Fruit fly (Drosophila melanogaster): ENCODE measurements around the gene CG1532.
A peak's percentile ranks its signal among the peaks of the same experiment; 100 is the strongest.

The CG1532 gene

dm6 chrX:21035938-21036324 is 7.8 kb upstream of the CG1532 start (continued):
- TF ChIP-seq CG6854 (GFP tag; optimal IDR thresholded peaks at IDR 0.05) (no peak), Sox102F (GFP tag; optimal IDR thresholded peaks at IDR 0.05) (no peak), Hr38 (GFP tag; optimal IDR thresholded peaks at IDR 0.05) (no peak), CG1621 (tag; optimal IDR thresholded peaks at IDR 0.05) (peak; percentile 3), CG9139 (GFP tag; optimal IDR thresholded peaks at IDR 0.05) (no peak), dsx (GFP tag; optimal IDR thresholded peaks at IDR 0.05; ENCODE audit: poor library complexity, severe bottlenecking) (no peak)

DNA sequence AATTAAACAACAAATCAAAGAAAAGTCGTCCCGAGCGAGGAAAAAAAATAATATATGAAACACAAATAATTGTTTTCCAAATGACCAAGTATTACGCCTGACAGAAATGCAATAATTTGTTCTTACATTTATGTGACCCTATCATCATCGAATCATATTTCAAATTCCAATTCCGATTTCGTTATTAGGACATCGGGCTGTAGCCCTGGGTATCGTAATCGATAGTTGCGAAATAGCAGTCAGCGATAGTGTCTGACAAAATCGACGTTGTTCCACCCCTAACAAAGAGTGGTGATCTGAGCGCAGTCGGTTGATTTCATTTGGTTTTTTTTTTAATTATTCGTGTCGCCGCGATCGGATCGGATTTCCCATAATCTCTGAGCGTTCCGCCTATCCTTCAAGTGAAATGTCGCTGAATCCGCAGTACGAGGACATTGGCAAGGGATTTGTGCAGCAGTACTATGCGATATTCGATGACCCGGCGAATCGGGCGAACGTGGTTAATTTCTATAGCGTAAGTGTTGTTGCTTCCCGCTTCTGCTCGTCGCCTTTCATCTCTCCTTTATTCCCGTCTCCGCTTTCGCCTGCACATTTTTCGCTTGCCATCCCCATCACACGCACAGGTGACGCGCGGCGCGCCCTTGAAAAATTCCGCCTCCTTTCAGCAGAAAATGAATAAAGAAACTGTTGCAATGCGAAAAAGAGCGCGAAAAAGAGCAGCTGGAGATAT is 7.2 kb upstream of the CG1532 start, which contains the start of gene Ntf-2:
Ntf-2 (plus strand) TSS at position 262 of the 730 bp plus-strand sequence.
- TF ChIP-seq fd85E (GFP tag; optimal IDR thresholded peaks at IDR 0.05) (no peak), svp (GFP tag) (no peak), pdm3 (GFP tag; optimal IDR thresholded peaks at IDR 0.05) (no peak), Hr39 (GFP tag; optimal IDR thresholded peaks at IDR 0.05) (peak; percentile 21), CG6163 (GFP tag; IDR thresholded peaks at IDR 0.05) (no peak), Sox14 (GFP tag; optimal IDR thresholded peaks at IDR 0.05) (no peak), CG11902 (GFP tag; optimal IDR thresholded peaks at IDR 0.05) (no peak), Hr38 (GFP tag; optimal IDR thresholded peaks at IDR 0.05) (no peak), Sox102F (GFP tag; optimal IDR thresholded peaks at IDR 0.05) (no peak), ss (GFP tag; optimal IDR thresholded peaks at IDR 0.05) (peak; percentile 26 to 28), CG11762 (GFP tag; optimal IDR thresholded peaks at IDR 0.05; ENCODE audit: insufficient read depth) (no peak), CG8119 (GFP tag; IDR thresholded peaks at IDR 0.05) (no peak), CG31627 (GFP tag; optimal IDR thresholded peaks at IDR 0.05) (peak; percentile 11), Eip78C (GFP tag) (peak; percentile 35), CG10631 (GFP tag; optimal IDR thresholded peaks at IDR 0.05) (no peak), CG32006 (GFP tag; optimal IDR thresholded peaks at IDR 0.05) (no peak), CG6792 (GFP tag; optimal IDR thresholded peaks at IDR 0.05) (no peak), CG3919 (GFP tag; optimal IDR thresholded peaks at IDR 0.05) (peak; percentile 19), Gug (GFP tag; IDR thresholded peaks at IDR 0.05) (no peak), Smox (GFP tag; optimal IDR thresholded peaks at IDR 0.05) (no peak), CG1621 (tag; optimal IDR thresholded peaks at IDR 0.05) (no peak), CG6854 (GFP tag; optimal IDR thresholded peaks at IDR 0.05) (peak; percentile 20), salr (GFP tag; optimal IDR thresholded peaks at IDR 0.05) (no peak)

- no peak for TF ChIP-seq OdsH (GFP tag; optimal IDR thresholded peaks at IDR 0.05)
- TF ChIP-seq eg (GFP tag; IDR thresholded peaks at IDR 0.05): no peak
- TF ChIP-seq CG8119 (GFP tag; IDR thresholded peaks at IDR 0.05): no peak
- TF ChIP-seq CG8319 (GFP tag; optimal IDR thresholded peaks at IDR 0.05): no peak
- no peak for TF ChIP-seq Blimp-1 (GFP tag; optimal IDR thresholded peaks at IDR 0.05)
- no peak for TF ChIP-seq CG11762 (GFP tag; optimal IDR thresholded peaks at IDR 0.05; ENCODE audit: insufficient read depth)
- TF ChIP-seq fd59A (GFP tag; optimal IDR thresholded peaks at IDR 0.05): no peak
- TF ChIP-seq CG7368 (GFP tag; optimal IDR thresholded peaks at IDR 0.05): no peak
- TF ChIP-seq Sox14 (GFP tag; optimal IDR thresholded peaks at IDR 0.05): no peak
- TF ChIP-seq fkh (GFP tag; optimal IDR thresholded peaks at IDR 0.05): no peak
- TF ChIP-seq dsx (GFP tag; optimal IDR thresholded peaks at IDR 0.05; ENCODE audit: poor library complexity, severe bottlenecking): no peak
- TF ChIP-seq Smox (GFP tag; optimal IDR thresholded peaks at IDR 0.05): no peak
- no peak for TF ChIP-seq lz (GFP tag; optimal IDR thresholded peaks at IDR 0.05)
- TF ChIP-seq CG10631 (GFP tag; optimal IDR thresholded peaks at IDR 0.05): no peak
- no peak for TF ChIP-seq Sox15 (GFP tag; optimal IDR thresholded peaks at IDR 0.05)
- no peak for TF ChIP-seq net (GFP tag; optimal IDR thresholded peaks at IDR 0.05)
- no peak for TF ChIP-seq achi (GFP tag; optimal IDR thresholded peaks at IDR 0.05)
- no peak for TF ChIP-seq Eip75B (GFP tag; optimal IDR thresholded peaks at IDR 0.05)
- no peak for TF ChIP-seq CG34406 (GFP tag; optimal IDR thresholded peaks at IDR 0.05)
Observed at dm6 chrX:21034638-21035037, 6.5 kb upstream of the CG1532 start.
